Worm (Caenorhabditis elegans) whole organism, L1 larva: Measurements from ENCODE around the gene bre-3.
A peak's percentile ranks its signal among the peaks of the same experiment; 100 is the strongest.

Experiments used
- C04F5.9 ChIP-seq: sonication (generic microtip); optimal IDR thresholded peaks from 2 replicates; lab custom pipeline; 2016; ENCODE audit warnings: missing genetic modification characterization, missing compliant biosample characterization
- C16A3.4 ChIP-seq: fragments of 150-350 bp; optimal IDR thresholded peaks from 2 replicates; lab custom pipeline; 2014; ENCODE audit warnings: missing biosample characterization, missing genetic modification characterization
- Y116A8C.19 ChIP-seq: sonication (generic microtip); optimal IDR thresholded peaks from 2 replicates; lab custom pipeline; 2016; ENCODE audit warnings: missing compliant biosample characterization, missing genetic modification characterization, borderline replicate concordance
- aly-2 ChIP-seq: fragments of 150-350 bp; optimal IDR thresholded peaks from 2 replicates; lab custom pipeline; 2014; ENCODE audit warnings: missing biosample characterization, missing genetic modification characterization
- ama-1 ChIP-seq: fragments of 150-350 bp; optimal IDR thresholded peaks from 2 replicates; lab custom pipeline; 2014
- blmp-1 ChIP-seq: fragments of 150-350 bp; optimal IDR thresholded peaks from 2 replicates; lab custom pipeline; 2014; ENCODE audit warnings: missing biosample characterization, missing genetic modification characterization
- ceh-63 ChIP-seq: fragments of 200-800 bp; sonication (Bioruptor generic); optimal IDR thresholded peaks from 2 replicates; lab custom pipeline; 2018; ENCODE audit warnings: mild to moderate bottlenecking, missing genetic modification characterization, missing compliant biosample characterization
- ceh-82 ChIP-seq, 3 experiments: fragments of 150-350 bp in 1 of 3; sonication (generic microtip) in 2 of 3; optimal IDR thresholded peaks; 2 replicates each; lab custom pipeline; 2014 to 2017; ENCODE audit warnings: missing biosample characterization in 3 of 3, missing genetic modification characterization in 3 of 3
- ces-1 ChIP-seq: fragments of 150-350 bp; optimal IDR thresholded peaks from 2 replicates; lab custom pipeline; 2014; ENCODE audit warnings: missing biosample characterization, missing genetic modification reagents, missing genetic modification characterization
- dpl-1 ChIP-seq, 3 experiments: fragments of 150-350 bp in 2 of 3; sonication (generic microtip) in 1 of 3; optimal IDR thresholded peaks; 2 replicates each; lab custom pipeline; 2014 to 2017; ENCODE audit warnings: missing biosample characterization in 3 of 3, missing genetic modification characterization in 3 of 3, missing genetic modification reagents in 3 of 3
- dsc-1 ChIP-seq: sonication (generic microtip); optimal IDR thresholded peaks from 2 replicates; lab custom pipeline; 2016; ENCODE audit warnings: mild to moderate bottlenecking, missing genetic modification characterization, missing compliant biosample characterization
- efl-1 ChIP-seq, 4 experiments: fragments of 150-350 bp; optimal IDR thresholded peaks in 3 of 4; peaks in 1 of 4; 1 replicate in 1 of 4; 2 replicates in 3 of 4; lab custom pipeline; 2014; ENCODE audit warnings: missing biosample characterization in 2 of 4, missing genetic modification characterization in 2 of 4, missing genetic modification reagents in 2 of 4
- elt-3 ChIP-seq, 6 experiments: fragments of 150-350 bp in 1 of 6; sonication (generic microtip); optimal IDR thresholded peaks; 2 replicates each; lab custom pipeline; 2017 to 2018; ENCODE audit warnings: missing biosample characterization in 6 of 6, missing genetic modification characterization in 6 of 6, inconsistent platforms in 1 of 6
- hlh-4 ChIP-seq: sonication (generic microtip); optimal IDR thresholded peaks from 2 replicates; lab custom pipeline; 2016; ENCODE audit warnings: mild to moderate bottlenecking, missing genetic modification characterization, missing compliant biosample characterization
- isw-1 ChIP-seq: fragments of 200-800 bp; sonication (Bioruptor generic); IDR thresholded peaks from 2 replicates; pipeline ENCODE4 v1.3.6; 2022; ENCODE audit warnings: missing genetic modification characterization, missing compliant biosample characterization
- lin-14 ChIP-seq: fragments of 200-800 bp; sonication (Bioruptor generic); optimal IDR thresholded peaks from 2 replicates; lab custom pipeline; 2018; ENCODE audit warnings: mild to moderate bottlenecking, missing genetic modification characterization, moderate library complexity, missing compliant biosample characterization
- lin-35 ChIP-seq, 2 experiments: fragments of 150-350 bp; optimal IDR thresholded peaks; 2 replicates each; lab custom pipeline; 2014; ENCODE audit warnings: missing biosample characterization in 2 of 2, missing genetic modification characterization in 2 of 2, missing genetic modification reagents in 2 of 2
- lin-39 ChIP-seq: fragments of 150-350 bp; optimal IDR thresholded peaks from 2 replicates; lab custom pipeline; 2014; ENCODE audit warnings: missing biosample characterization, missing genetic modification reagents, missing genetic modification characterization
- lsy-2 ChIP-seq, 2 experiments: fragments of 150-350 bp; optimal IDR thresholded peaks; 2 replicates each; lab custom pipeline; 2014; ENCODE audit warnings: missing biosample characterization in 2 of 2, missing genetic modification characterization in 2 of 2
- mab-9 ChIP-seq: fragments of 200-800 bp; sonication (Bioruptor generic); IDR thresholded peaks from 2 replicates; pipeline ENCODE4 v1.3.6; 2022; ENCODE audit warnings: missing genetic modification reagents, missing genetic modification characterization, missing compliant biosample characterization
- mep-1 ChIP-seq: fragments of 150-350 bp; optimal IDR thresholded peaks from 2 replicates; lab custom pipeline; 2014; ENCODE audit warnings: missing biosample characterization, missing genetic modification characterization
- nhr-11 ChIP-seq: fragments of 150-350 bp; optimal IDR thresholded peaks from 2 replicates; lab custom pipeline; 2014; ENCODE audit warnings: missing biosample characterization, missing genetic modification characterization
- nhr-19 ChIP-seq: fragments of 200-800 bp; sonication (Bioruptor generic); conservative IDR thresholded peaks from 2 replicates; pipeline ENCODE4 v1.3.6; 2022; ENCODE audit warnings: missing genetic modification characterization, missing compliant biosample characterization
- nhr-20 ChIP-seq: sonication (generic microtip); optimal IDR thresholded peaks from 2 replicates; lab custom pipeline; 2016; ENCODE audit warnings: mild to moderate bottlenecking, missing genetic modification characterization, missing compliant biosample characterization
- nhr-47 ChIP-seq: sonication (generic microtip); optimal IDR thresholded peaks from 2 replicates; lab custom pipeline; 2016; ENCODE audit warnings: mild to moderate bottlenecking, missing genetic modification characterization, moderate library complexity, missing compliant biosample characterization
- nhr-71 ChIP-seq: sonication (generic microtip); optimal IDR thresholded peaks from 2 replicates; lab custom pipeline; 2016; ENCODE audit warnings: mild to moderate bottlenecking, missing genetic modification characterization, moderate library complexity, missing compliant biosample characterization
- nhr-77 ChIP-seq: fragments of 150-350 bp; optimal IDR thresholded peaks from 2 replicates; lab custom pipeline; 2014; ENCODE audit warnings: missing biosample characterization, missing genetic modification characterization
- pag-3 ChIP-seq: sonication (generic microtip); optimal IDR thresholded peaks from 2 replicates; lab custom pipeline; 2017; ENCODE audit warnings: missing genetic modification characterization, mild to moderate bottlenecking, missing compliant biosample characterization, antibody characterized with exemption, borderline replicate concordance; ENCODE audit not compliant: insufficient read depth
- pax-3 ChIP-seq: fragments of 200-800 bp; sonication (Bioruptor generic); optimal IDR thresholded peaks from 2 replicates; lab custom pipeline; 2018; ENCODE audit warnings: mild to moderate bottlenecking, missing genetic modification characterization, moderate library complexity, missing compliant biosample characterization
- rnt-1 ChIP-seq: sonication (generic microtip); optimal IDR thresholded peaks from 2 replicates; lab custom pipeline; 2016; ENCODE audit warnings: mild to moderate bottlenecking, missing genetic modification characterization, moderate library complexity, missing compliant biosample characterization
- snu-23 ChIP-seq: sonication (generic microtip); optimal IDR thresholded peaks from 2 replicates; lab custom pipeline; 2016; ENCODE audit warnings: missing genetic modification characterization, missing compliant biosample characterization
- swsn-7 ChIP-seq: sonication (generic microtip); optimal IDR thresholded peaks from 2 replicates; lab custom pipeline; 2016; ENCODE audit warnings: missing genetic modification characterization, missing compliant biosample characterization
- tbx-2 ChIP-seq: sonication (generic microtip); optimal IDR thresholded peaks from 2 replicates; lab custom pipeline; 2016; ENCODE audit warnings: missing genetic modification characterization, missing compliant biosample characterization
- unc-130 ChIP-seq: fragments of 150-350 bp; optimal IDR thresholded peaks from 2 replicates; lab custom pipeline; 2017; ENCODE audit warnings: missing biosample characterization, missing genetic modification characterization, inconsistent platforms
- unc-30 ChIP-seq: sonication (generic microtip); optimal IDR thresholded peaks from 2 replicates; lab custom pipeline; 2017; ENCODE audit warnings: missing biosample characterization, missing genetic modification characterization
- unc-98 ChIP-seq: fragments of 200-800 bp; sonication (Bioruptor generic); IDR thresholded peaks from 2 replicates; pipeline ENCODE4 v1.3.6; 2022; ENCODE audit warnings: missing genetic modification characterization, missing compliant biosample characterization
- zag-1 ChIP-seq: fragments of 150-350 bp; optimal IDR thresholded peaks from 2 replicates; lab custom pipeline; 2014; ENCODE audit warnings: missing biosample characterization, missing genetic modification characterization
- ztf-4 ChIP-seq: fragments of 150-350 bp; optimal IDR thresholded peaks from 2 replicates; lab custom pipeline; 2014; ENCODE audit warnings: missing biosample characterization, missing genetic modification characterization

bre-3 gene

ce11 chrIII:9462785-9463467 lies 22.3 kb downstream of the bre-3 start:
- TF ChIP-seq hlh-4 = no peak
- TF ChIP-seq pax-3 (tag; lab: Kevin White, UChicago) = no peak
- TF ChIP-seq mab-9 (GFP tag; lab: Robert Waterston, UW) = no peak
- TF ChIP-seq blmp-1 (tag; lab: Kevin White, UChicago) = peak; percentile 11
- peak; percentile 17 for TF ChIP-seq aly-2 (tag; lab: Kevin White, UChicago)
- TF ChIP-seq ama-1 (lab: Kevin White, UChicago) = no peak
- TF ChIP-seq swsn-7 (tag; lab: Kevin White, UChicago) = no peak
- no peak for TF ChIP-seq nhr-11
- TF ChIP-seq nhr-71 (tag; lab: Kevin White, UChicago) = peak; percentile 12
- no peak for TF ChIP-seq efl-1 (optimal IDR thresholded peaks at IDR 0.05; lab: Kevin White, UChicago)
- TF ChIP-seq efl-1 (GFP tag; optimal IDR thresholded peaks at IDR 0.05 in 1 of 2; lab: Kevin White, UChicago) = peak in 1 of 2 experiments; percentile 88

ce11 chrIII:9461894-9462784 lies 23.1 kb downstream of the bre-3 start:
- TF ChIP-seq unc-30 (tag; lab: Kevin White, UChicago) (no peak), blmp-1 (tag; lab: Kevin White, UChicago) (peak; percentile 12)

ce11 chrIII:9457192-9458103 lies 27.8 kb downstream of the bre-3 start:
- TF ChIP-seq ztf-4 (peak; percentile 48), isw-1 (GFP tag; lab: Robert Waterston, UW) (no peak), pag-3 (tag; lab: Kevin White, UChicago) (peak; percentile 41), ces-1 (no peak), C04F5.9 (no peak), elt-3 (tag; optimal IDR thresholded peaks at IDR 0.05; lab: Kevin White, UChicago) (peak in 2 of 6 experiments; percentile 26 to 28), mep-1 (tag; lab: Kevin White, UChicago) (peak; percentile 37), C16A3.4 (tag; lab: Kevin White, UChicago) (peak; percentile 15), dsc-1 (tag; lab: Kevin White, UChicago) (peak; percentile 18), unc-98 (GFP tag; lab: Robert Waterston, UW) (0 out of 2 replicates have a peak, but pooled peaks have one; percentile 35), dpl-1 (GFP tag; optimal IDR thresholded peaks at IDR 0.05; lab: Kevin White, UChicago) (peak in 2 of 3 experiments; percentile 23 to 34), nhr-19 (peak; percentile 39), ceh-63 (GFP tag; lab: Kevin White, UChicago) (no peak), blmp-1 (tag; lab: Kevin White, UChicago) (peak; percentile 84), zag-1 (tag; lab: Kevin White, UChicago) (no peak), snu-23 (GFP tag; lab: Kevin White, UChicago) (peak; percentile 64), efl-1 (optimal IDR thresholded peaks at IDR 0.05; lab: Kevin White, UChicago) (peak in 1 of 2 experiments; percentile 23), efl-1 (GFP tag; optimal IDR thresholded peaks at IDR 0.05 in 1 of 2; lab: Kevin White, UChicago) (peak in 1 of 2 experiments; percentile 93), tbx-2 (tag; lab: Kevin White, UChicago) (peak; percentile 56), lin-14 (GFP tag; lab: Kevin White, UChicago) (peak; percentile 90), lin-35 (GFP tag; optimal IDR thresholded peaks at IDR 0.05; lab: Kevin White, UChicago) (peak; percentile 3 to 21), rnt-1 (peak; percentile 62), nhr-20 (tag; lab: Kevin White, UChicago) (peak; percentile 63), nhr-77 (tag; lab: Kevin White, UChicago) (peak; percentile 10), lin-39 (tag; lab: Kevin White, UChicago) (no peak), Y116A8C.19 (tag; lab: Kevin White, UChicago) (no peak), nhr-47 (tag; lab: Kevin White, UChicago) (peak; percentile 15), swsn-7 (tag; lab: Kevin White, UChicago) (peak; percentile 15), nhr-71 (tag; lab: Kevin White, UChicago) (peak; percentile 82), mab-9 (GFP tag; lab: Robert Waterston, UW) (peak; percentile 23; the same call in 1 of the 2 replicates), lsy-2 (tag; optimal IDR thresholded peaks at IDR 0.05; lab: Kevin White, UChicago) (peak; percentile 69 to 86), ceh-82 (tag; optimal IDR thresholded peaks at IDR 0.05; lab: Kevin White, UChicago) (no peak), unc-130 (tag; lab: Kevin White, UChicago) (peak; percentile 80)
